Fruit fly (Drosophila melanogaster): ENCODE measurements around the gene CG5004.

The CG5004 gene

dm6 chrX:17111958-17112953 lies 4.9 kb downstream of the CG5004 start (continued):
- TF ChIP-seq OdsH (GFP tag; optimal IDR thresholded peaks at IDR 0.05), result peak; percentile 42
- TF ChIP-seq CG11294 (GFP tag; IDR thresholded peaks at IDR 0.05), result 0 out of 2 replicates have a peak, but pooled peaks have one; percentile 15
- TF ChIP-seq spab (GFP tag; optimal IDR thresholded peaks at IDR 0.05), result peak; percentile 23
- peak; percentile 3 for TF ChIP-seq dac (GFP tag; optimal IDR thresholded peaks at IDR 0.05)
- peak; percentile 55 for TF ChIP-seq pdm3 (GFP tag; optimal IDR thresholded peaks at IDR 0.05)
- TF ChIP-seq CG6163 (GFP tag; IDR thresholded peaks at IDR 0.05), result peak; percentile 37; the same call in 1 of the 3 replicates
- no peak for TF ChIP-seq vri (GFP tag; optimal IDR thresholded peaks at IDR 0.05)
- TF ChIP-seq Gug (GFP tag; IDR thresholded peaks at IDR 0.05), result no peak
- peak; percentile 40 for TF ChIP-seq net (GFP tag; optimal IDR thresholded peaks at IDR 0.05)
- TF ChIP-seq CG10631 (GFP tag; optimal IDR thresholded peaks at IDR 0.05), result peak; percentile 48
- TF ChIP-seq CG11762 (GFP tag; optimal IDR thresholded peaks at IDR 0.05; ENCODE audit: insufficient read depth), result no peak
- peak; percentile 47 for TF ChIP-seq Eip75B (GFP tag; optimal IDR thresholded peaks at IDR 0.05)
- TF ChIP-seq fd59A (GFP tag; optimal IDR thresholded peaks at IDR 0.05), result peak; percentile 50
- TF ChIP-seq CG8319 (GFP tag; optimal IDR thresholded peaks at IDR 0.05), result no peak

DNA sequence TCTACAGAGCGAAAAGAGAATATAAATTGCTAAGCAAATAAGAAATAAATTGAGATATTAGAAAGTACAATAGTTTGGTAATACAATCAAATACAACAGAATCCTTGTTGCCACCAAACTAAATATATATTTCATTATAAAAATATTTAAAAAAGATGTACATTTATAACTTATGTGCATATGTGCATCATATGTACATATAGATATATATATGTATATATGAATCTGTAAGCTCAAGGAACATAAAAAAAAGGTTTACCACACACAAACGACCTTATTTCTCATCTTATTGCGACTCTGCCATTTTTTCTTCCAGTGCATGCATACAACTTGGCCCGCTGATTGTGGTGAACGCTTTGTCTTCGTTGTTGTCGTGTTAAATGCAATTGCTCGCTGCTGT lies 5.9 kb downstream of the CG5004 start:
- TF ChIP-seq Blimp-1 (GFP tag; optimal IDR thresholded peaks at IDR 0.05), result peak; percentile 1
- peak; percentile 87 for TF ChIP-seq CG8119 (GFP tag; IDR thresholded peaks at IDR 0.05)
- TF ChIP-seq fd85E (GFP tag; optimal IDR thresholded peaks at IDR 0.05), result no peak
- TF ChIP-seq Sox15 (GFP tag; optimal IDR thresholded peaks at IDR 0.05), result peak; percentile 49
- peak; percentile 39 for TF ChIP-seq cyc (GFP tag; optimal IDR thresholded peaks at IDR 0.05)
- peak; percentile 33 for TF ChIP-seq CG8319 (GFP tag; optimal IDR thresholded peaks at IDR 0.05)
- peak; percentile 81 for TF ChIP-seq CG34406 (GFP tag; optimal IDR thresholded peaks at IDR 0.05)
- TF ChIP-seq spab (GFP tag; optimal IDR thresholded peaks at IDR 0.05), result peak; percentile 29
- TF ChIP-seq OdsH (GFP tag; optimal IDR thresholded peaks at IDR 0.05), result peak; percentile 82
- TF ChIP-seq CG4318 (GFP tag; optimal IDR thresholded peaks at IDR 0.05), result peak; percentile 56
- TF ChIP-seq CG32006 (GFP tag; optimal IDR thresholded peaks at IDR 0.05), result peak; percentile 83
- peak; percentile 79 for TF ChIP-seq achi (GFP tag; optimal IDR thresholded peaks at IDR 0.05)
- peak; percentile 48 for TF ChIP-seq CG11902 (GFP tag; optimal IDR thresholded peaks at IDR 0.05)
- TF ChIP-seq CG1621 (tag; optimal IDR thresholded peaks at IDR 0.05), result no peak
- TF ChIP-seq CG3032 (tag; optimal IDR thresholded peaks at IDR 0.05), result peak; percentile 42
- TF ChIP-seq Hr39 (GFP tag; optimal IDR thresholded peaks at IDR 0.05), result peak; percentile 15
- TF ChIP-seq Eip75B (GFP tag; optimal IDR thresholded peaks at IDR 0.05), result no peak
- TF ChIP-seq Ets96B (tag; optimal IDR thresholded peaks at IDR 0.05), result peak; percentile 41
- peak; percentile 23 for TF ChIP-seq CG16779 (tag; optimal IDR thresholded peaks at IDR 0.05)
- TF ChIP-seq svp (GFP tag), result peak; percentile 69
- TF ChIP-seq dsx (GFP tag; optimal IDR thresholded peaks at IDR 0.05; ENCODE audit: poor library complexity, severe bottlenecking), result peak; percentile 45
- peak; percentile 43 for TF ChIP-seq Sox102F (GFP tag; optimal IDR thresholded peaks at IDR 0.05)
- TF ChIP-seq net (GFP tag; optimal IDR thresholded peaks at IDR 0.05), result peak; percentile 63
- no peak for TF ChIP-seq fkh (GFP tag; optimal IDR thresholded peaks at IDR 0.05)
- TF ChIP-seq topi (GFP tag; optimal IDR thresholded peaks at IDR 0.05), result peak; percentile 44
- TF ChIP-seq esn (GFP tag; optimal IDR thresholded peaks at IDR 0.05), result peak; percentile 71
- no peak for TF ChIP-seq vri (GFP tag; optimal IDR thresholded peaks at IDR 0.05)
- peak; percentile 49; the same call in 1 of the 3 replicates for TF ChIP-seq eg (GFP tag; IDR thresholded peaks at IDR 0.05)
- TF ChIP-seq Smox (GFP tag; optimal IDR thresholded peaks at IDR 0.05), result peak; percentile 37
- TF ChIP-seq CG11294 (GFP tag; IDR thresholded peaks at IDR 0.05), result 0 out of 2 replicates have a peak, but pooled peaks have one; percentile 36
- peak; percentile 12 for TF ChIP-seq CG6808 (GFP tag; optimal IDR thresholded peaks at IDR 0.05)
- no peak for TF ChIP-seq Ets21C (GFP tag; optimal IDR thresholded peaks at IDR 0.05)
- peak; percentile 77 for TF ChIP-seq CG15336 (GFP tag; IDR thresholded peaks at IDR 0.05)
- peak; percentile 71 for TF ChIP-seq CG10631 (GFP tag; optimal IDR thresholded peaks at IDR 0.05)
- TF ChIP-seq CG6854 (GFP tag; optimal IDR thresholded peaks at IDR 0.05), result no peak
- TF ChIP-seq Eip93F (GFP tag; optimal IDR thresholded peaks at IDR 0.05), result no peak
- peak; percentile 52 for TF ChIP-seq CG6163 (GFP tag; IDR thresholded peaks at IDR 0.05)
- no peak for TF ChIP-seq Hr38 (GFP tag; optimal IDR thresholded peaks at IDR 0.05)
- TF ChIP-seq CG3919 (GFP tag; optimal IDR thresholded peaks at IDR 0.05), result peak; percentile 61
- peak; percentile 35 for TF ChIP-seq Met (GFP tag; optimal IDR thresholded peaks at IDR 0.05)
- peak; percentile 42 for TF ChIP-seq CG7368 (GFP tag; optimal IDR thresholded peaks at IDR 0.05)

All from whole organism, prepupa.